Worm (Caenorhabditis elegans) whole organism, L1 larva: ENCODE results near the gene lin-66.

ENCODE experiments used
- aha-1 ChIP-seq: fragments of 150-350 bp; optimal IDR thresholded peaks from 2 replicates; lab custom pipeline; 2014; ENCODE audit warnings: missing biosample characterization, missing genetic modification characterization
- aly-2 ChIP-seq: fragments of 150-350 bp; optimal IDR thresholded peaks from 2 replicates; lab custom pipeline; 2014; ENCODE audit warnings: missing biosample characterization, missing genetic modification characterization
- ama-1 ChIP-seq: fragments of 150-350 bp; optimal IDR thresholded peaks from 2 replicates; lab custom pipeline; 2014
- ceh-8 ChIP-seq: fragments of 200-800 bp; sonication (Bioruptor generic); optimal IDR thresholded peaks from 2 replicates; lab custom pipeline; 2018; ENCODE audit warnings: mild to moderate bottlenecking, missing genetic modification characterization, moderate library complexity, missing compliant biosample characterization
- ceh-82 ChIP-seq, 3 experiments: fragments of 150-350 bp in 1 of 3; sonication (generic microtip) in 2 of 3; optimal IDR thresholded peaks; 2 replicates each; lab custom pipeline; 2014 to 2017; ENCODE audit warnings: missing biosample characterization in 3 of 3, missing genetic modification characterization in 3 of 3
- egl-27 ChIP-seq, 2 experiments: fragments of 150-350 bp in 1 of 2; sonication (generic microtip); optimal IDR thresholded peaks; 3 replicates each; lab custom pipeline; 2017 to 2018; ENCODE audit warnings: missing biosample characterization in 2 of 2, missing genetic modification characterization in 2 of 2, missing genetic modification reagents in 2 of 2
- lin-14 ChIP-seq: fragments of 200-800 bp; sonication (Bioruptor generic); optimal IDR thresholded peaks from 2 replicates; lab custom pipeline; 2018; ENCODE audit warnings: mild to moderate bottlenecking, missing genetic modification characterization, moderate library complexity, missing compliant biosample characterization
- nhr-11 ChIP-seq: fragments of 150-350 bp; optimal IDR thresholded peaks from 2 replicates; lab custom pipeline; 2014; ENCODE audit warnings: missing biosample characterization, missing genetic modification characterization
- nhr-12 ChIP-seq: sonication (generic microtip); optimal IDR thresholded peaks from 2 replicates; lab custom pipeline; 2017; ENCODE audit warnings: missing biosample characterization, missing genetic modification characterization
- nhr-28 ChIP-seq: fragments of 150-350 bp; optimal IDR thresholded peaks from 2 replicates; lab custom pipeline; 2014; ENCODE audit warnings: missing biosample characterization, missing genetic modification characterization
- nhr-85 ChIP-seq: sonication (generic microtip); peaks from one replicate; lab custom pipeline; 2016; ENCODE audit warnings: missing genetic modification characterization, inconsistent platforms, missing compliant biosample characterization
- snpc-4 ChIP-seq: fragments of 150-350 bp; optimal IDR thresholded peaks from 2 replicates; lab custom pipeline; 2014; ENCODE audit warnings: missing biosample characterization, missing genetic modification characterization
- unc-62 ChIP-seq: fragments of 150-350 bp; optimal IDR thresholded peaks from 2 replicates; lab custom pipeline; 2014; ENCODE audit warnings: missing biosample characterization, missing genetic modification reagents, missing genetic modification characterization

DNA sequence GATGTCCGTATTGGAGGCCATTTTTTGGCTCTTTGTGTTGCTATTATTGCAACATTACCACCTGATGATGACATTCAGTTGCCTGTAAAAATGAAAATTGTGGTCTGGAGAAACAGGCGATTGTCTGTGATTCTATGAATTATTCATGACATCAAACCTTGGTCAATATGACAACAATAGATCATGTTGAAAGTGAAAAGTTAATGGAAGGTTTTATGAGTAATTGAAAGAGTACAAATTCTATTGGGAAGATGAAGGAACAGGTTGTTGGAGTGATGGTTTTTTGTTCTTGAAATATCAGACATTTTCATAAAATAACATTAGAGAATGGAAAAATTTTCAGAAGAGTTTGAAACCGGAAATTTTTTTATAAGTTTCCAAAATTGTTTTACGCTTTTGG is 14.9 kb downstream of the lin-66 start, which contains the start of gene Y37A1A.3:
- no peak for TF ChIP-seq aly-2 (tag; lab: Kevin White, UChicago)
- TF ChIP-seq unc-62 = no peak
- no peak for TF ChIP-seq nhr-11 (tag; lab: Kevin White, UChicago)
- no peak for TF ChIP-seq snpc-4
- no peak for TF ChIP-seq egl-27 (tag; optimal IDR thresholded peaks at IDR 0.05; lab: Kevin White, UChicago)
- TF ChIP-seq lin-14 (GFP tag; lab: Kevin White, UChicago) = no peak
- TF ChIP-seq nhr-12 (tag; lab: Kevin White, UChicago) = no peak
- TF ChIP-seq aha-1 (tag; lab: Kevin White, UChicago) = no peak
- TF ChIP-seq nhr-28 = no peak
- peak; percentile 52 for TF ChIP-seq nhr-85 (tag; lab: Kevin White, UChicago)
- no peak for TF ChIP-seq ama-1 (lab: Kevin White, UChicago)
- no peak for TF ChIP-seq ceh-82 (tag; optimal IDR thresholded peaks at IDR 0.05; lab: Kevin White, UChicago)
- no peak for TF ChIP-seq ceh-8 (GFP tag; lab: Kevin White, UChicago)
